Fruit fly (Drosophila melanogaster) whole organism, wandering third instar larva: Measurements from ENCODE around the gene Rab39.

Experiments used
- Abd-B ChIP-seq: fragments of >200 bp; optimal IDR thresholded peaks from 2 replicates; lab custom pipeline; 2017; ENCODE audit warnings: missing biosample characterization, missing genetic modification characterization
- CG32264 ChIP-seq: fragments of 200-800 bp; sonication (Bioruptor generic); optimal IDR thresholded peaks from 2 replicates; lab custom pipeline; 2016; ENCODE audit warnings: missing biosample characterization, missing genetic modification characterization
- CG9705 ChIP-seq: fragments of 200-800 bp; sonication (Bioruptor generic); optimal IDR thresholded peaks from 2 replicates; lab custom pipeline; 2018; ENCODE audit warnings: missing biosample characterization, mild to moderate bottlenecking, missing genetic modification characterization
- CrebA ChIP-seq: fragments of 200-800 bp; sonication (Bioruptor generic); optimal IDR thresholded peaks from 2 replicates; lab custom pipeline; 2016; ENCODE audit warnings: missing biosample characterization, mild to moderate bottlenecking, missing genetic modification characterization, borderline replicate concordance
- Dfd ChIP-seq: fragments of >200 bp; optimal IDR thresholded peaks from 2 replicates; lab custom pipeline; 2017; ENCODE audit warnings: missing biosample characterization, missing genetic modification characterization
- Dif ChIP-seq: fragments of 200-275, 200-300 bp; sonication (Bioruptor generic); optimal IDR thresholded peaks from 2 replicates; lab custom pipeline; 2018; ENCODE audit warnings: missing biosample characterization, missing genetic modification characterization; ENCODE audit not compliant: partially characterized antibody
- GATAd ChIP-seq: sonication (Bioruptor generic); optimal IDR thresholded peaks from 2 replicates; lab custom pipeline; 2016; ENCODE audit warnings: missing biosample characterization, missing genetic modification characterization
- HLH106 ChIP-seq: fragments of 200-800 bp; optimal IDR thresholded peaks from 3 replicates; lab custom pipeline; 2019; ENCODE audit warnings: missing biosample characterization, mild to moderate bottlenecking, missing genetic modification characterization, moderate library complexity
- Hr78 ChIP-seq: fragments of >200 bp; optimal IDR thresholded peaks from 2 replicates; lab custom pipeline; 2017; ENCODE audit warnings: missing biosample characterization, missing genetic modification characterization
- Hr83 ChIP-seq: fragments of 200-300 bp; sonication (Bioruptor generic); optimal IDR thresholded peaks from 2 replicates; lab custom pipeline; 2016; ENCODE audit warnings: missing biosample characterization, mild to moderate bottlenecking, missing genetic modification characterization, moderate library complexity; ENCODE audit not compliant: poor library complexity, severe bottlenecking
- Jra ChIP-seq: sonication (Bioruptor generic); optimal IDR thresholded peaks from 2 replicates; lab custom pipeline; 2016; ENCODE audit warnings: missing biosample characterization, missing genetic modification characterization
- Mio ChIP-seq: sonication (Bioruptor generic); optimal IDR thresholded peaks from 2 replicates; lab custom pipeline; 2016; ENCODE audit warnings: missing biosample characterization, missing genetic modification characterization
- Myc ChIP-seq: fragments of >200 bp; optimal IDR thresholded peaks from 2 replicates; lab custom pipeline; 2017
- N ChIP-seq: fragments of >200 bp; optimal IDR thresholded peaks from 2 replicates; lab custom pipeline; 2018; ENCODE audit warnings: missing biosample characterization, missing external identifiers, missing genetic modification characterization
- OdsH ChIP-seq: fragments of 200-800 bp; sonication (Bioruptor generic); optimal IDR thresholded peaks from 2 replicates; lab custom pipeline; 2016; ENCODE audit warnings: missing biosample characterization, mild to moderate bottlenecking, missing genetic modification characterization
- Rel ChIP-seq, 2 experiments: fragments of 200-800 bp; sonication (Bioruptor generic) in 1 of 2; optimal IDR thresholded peaks; 2 replicates in 1 of 2; 3 replicates in 1 of 2; lab custom pipeline; 2016 to 2019; ENCODE audit warnings: mild to moderate bottlenecking in 2 of 2, missing biosample characterization in 2 of 2, missing genetic modification characterization in 2 of 2, moderate library complexity in 1 of 2
- Sp1 ChIP-seq: fragments of 200-800 bp; sonication (Bioruptor generic); optimal IDR thresholded peaks from 3 replicates; lab custom pipeline; 2019; ENCODE audit warnings: missing biosample characterization, mild to moderate bottlenecking, missing genetic modification characterization, moderate library complexity
- br ChIP-seq: fragments of 200-800 bp; sonication (Bioruptor generic); optimal IDR thresholded peaks from 2 replicates; lab custom pipeline; 2016; ENCODE audit warnings: missing biosample characterization, missing genetic modification characterization
- brk ChIP-seq: fragments of 200-800 bp; sonication (Bioruptor generic); optimal IDR thresholded peaks from 2 replicates; lab custom pipeline; 2016; ENCODE audit warnings: missing biosample characterization, mild to moderate bottlenecking, missing genetic modification characterization
- dl ChIP-seq, 2 experiments: fragments of 175-275, 200-275 bp in 1 of 2; fragments of 200-275 bp in 1 of 2; sonication (Bioruptor generic); optimal IDR thresholded peaks; lab custom pipeline; 2018; ENCODE audit warnings: mild to moderate bottlenecking in 2 of 2, missing biosample characterization in 2 of 2, missing genetic modification characterization in 2 of 2, moderate library complexity in 2 of 2; ENCODE audit not compliant: partially characterized antibody in 2 of 2, insufficient read depth in 1 of 2
- dmrt93B ChIP-seq: fragments of 200-800 bp; sonication (Bioruptor generic); optimal IDR thresholded peaks from 2 replicates; lab custom pipeline; 2018; ENCODE audit warnings: missing biosample characterization, mild to moderate bottlenecking, missing genetic modification characterization
- dsf ChIP-seq: sonication (Bioruptor generic); optimal IDR thresholded peaks from 2 replicates; lab custom pipeline; 2016; ENCODE audit warnings: missing biosample characterization, missing genetic modification characterization, borderline replicate concordance
- ey ChIP-seq: fragments of 200-800 bp; sonication (Bioruptor generic); optimal IDR thresholded peaks from 2 replicates; lab custom pipeline; 2016; ENCODE audit warnings: missing biosample characterization, missing genetic modification characterization
- foxo ChIP-seq, 2 experiments: fragments of 200-800 bp; sonication (Bioruptor generic); optimal IDR thresholded peaks; 2 replicates in 1 of 2; 3 replicates in 1 of 2; lab custom pipeline; 2016 to 2017; ENCODE audit warnings: missing biosample characterization in 2 of 2, missing genetic modification characterization in 2 of 2
- fru ChIP-seq: fragments of 200-800 bp; sonication (Bioruptor generic); optimal IDR thresholded peaks from 3 replicates; lab custom pipeline; 2016; ENCODE audit warnings: missing biosample characterization, mild to moderate bottlenecking, missing genetic modification characterization
- h ChIP-seq: fragments of 200-800 bp; sonication (Bioruptor generic); optimal IDR thresholded peaks from 3 replicates; lab custom pipeline; 2016; ENCODE audit warnings: missing biosample characterization, mild to moderate bottlenecking, missing genetic modification characterization
- jim ChIP-seq: fragments of 175-275, 200-325 bp; sonication (Bioruptor generic); optimal IDR thresholded peaks from 2 replicates; lab custom pipeline; 2016; ENCODE audit warnings: missing biosample characterization, mild to moderate bottlenecking, missing genetic modification characterization
- lola ChIP-seq: fragments of >200 bp; optimal IDR thresholded peaks from 2 replicates; lab custom pipeline; 2017; ENCODE audit warnings: missing biosample characterization, missing genetic modification characterization
- pan ChIP-seq: fragments of >200 bp; optimal IDR thresholded peaks from 2 replicates; lab custom pipeline; 2017
- psq ChIP-seq: fragments of 200-800 bp; sonication (Bioruptor generic); optimal IDR thresholded peaks from 3 replicates; lab custom pipeline; 2017; ENCODE audit warnings: missing biosample characterization, mild to moderate bottlenecking, missing genetic modification characterization, moderate library complexity
- rgr ChIP-seq: fragments of 200-800 bp; sonication (Bioruptor generic); optimal IDR thresholded peaks from 3 replicates; lab custom pipeline; 2016; ENCODE audit warnings: missing biosample characterization, mild to moderate bottlenecking, missing genetic modification characterization
- sage ChIP-seq: fragments of 200-800 bp; sonication (Bioruptor generic); optimal IDR thresholded peaks from 2 replicates; lab custom pipeline; 2016; ENCODE audit warnings: missing biosample characterization, mild to moderate bottlenecking, missing genetic modification characterization
- sv ChIP-seq: fragments of 200-800 bp; sonication (Bioruptor generic); optimal IDR thresholded peaks from 3 replicates; lab custom pipeline; 2016; ENCODE audit warnings: missing biosample characterization, missing genetic modification characterization
- tai ChIP-seq: sonication (Bioruptor generic); optimal IDR thresholded peaks from 2 replicates; lab custom pipeline; 2016; ENCODE audit warnings: missing biosample characterization, missing genetic modification characterization
- woc ChIP-seq: sonication (Bioruptor generic); optimal IDR thresholded peaks from 2 replicates; lab custom pipeline; 2016; ENCODE audit warnings: missing biosample characterization, mild to moderate bottlenecking, missing genetic modification characterization

Gene Rab39

dm6 chrX:7709708-7710438 lies 24.9 kb upstream of the Rab39 start:
- TF ChIP-seq psq (peak; percentile 50), dl (GFP tag; optimal IDR thresholded peaks at IDR 0.05; lab: Kevin White, UChicago; ENCODE audit: insufficient read depth in 1 of 2, partially characterized antibody in 2 of 2) (peak; percentile 44 to 64), Dif (peak; percentile 64), dmrt93B (GFP tag; lab: Kevin White, UChicago) (no peak), jim (GFP tag; lab: Kevin White, UChicago) (no peak), Abd-B (GFP tag; lab: Kevin White, UChicago) (no peak), dsf (no peak)

- no peak for TF ChIP-seq rgr (GFP tag; lab: Kevin White, UChicago)
- TF ChIP-seq dsf = no peak
- no peak for TF ChIP-seq sage (GFP tag; lab: Kevin White, UChicago)
- no peak for TF ChIP-seq Dfd
- no peak for TF ChIP-seq sv (GFP tag; lab: Kevin White, UChicago)
- TF ChIP-seq HLH106 (tag; lab: Kevin White, UChicago) = peak; percentile 11
- TF ChIP-seq h (GFP tag; lab: Kevin White, UChicago) = peak; percentile 40
- TF ChIP-seq tai (GFP tag; lab: Kevin White, UChicago) = peak; percentile 36
- no peak for TF ChIP-seq brk
- TF ChIP-seq fru (GFP tag; lab: Kevin White, UChicago) = no peak
- no peak for TF ChIP-seq dmrt93B (GFP tag; lab: Kevin White, UChicago)
- no peak for TF ChIP-seq psq
- no peak for TF ChIP-seq Dif
- no peak for TF ChIP-seq Rel (GFP tag; optimal IDR thresholded peaks at IDR 0.05; lab: Kevin White, UChicago)
- TF ChIP-seq Rel (tag; optimal IDR thresholded peaks at IDR 0.05; lab: Kevin White, UChicago) = no peak
- no peak for TF ChIP-seq CrebA (GFP tag; lab: Kevin White, UChicago)
- no peak for TF ChIP-seq CG32264
- no peak for TF ChIP-seq Hr78 (GFP tag; lab: Kevin White, UChicago)
- peak; percentile 77 for TF ChIP-seq Sp1 (GFP tag; lab: Kevin White, UChicago)
- no peak for TF ChIP-seq ey
- no peak for TF ChIP-seq Mio (GFP tag; lab: Kevin White, UChicago)
- no peak for TF ChIP-seq Hr83 (GFP tag; lab: Kevin White, UChicago)
- TF ChIP-seq Myc = no peak
- no peak for TF ChIP-seq Abd-B (GFP tag; lab: Kevin White, UChicago)
- no peak for TF ChIP-seq pan (lab: Kevin White, UChicago)
- peak in 1 of 2 experiments; percentile 45 for TF ChIP-seq foxo (GFP tag; optimal IDR thresholded peaks at IDR 0.05; lab: Kevin White, UChicago)
- peak; percentile 63 for TF ChIP-seq GATAd (GFP tag; lab: Kevin White, UChicago)
- TF ChIP-seq CG9705 = no peak
- no peak for TF ChIP-seq N (GFP tag; lab: Kevin White, UChicago)
- TF ChIP-seq woc (GFP tag; lab: Kevin White, UChicago) = no peak
- no peak for TF ChIP-seq OdsH (GFP tag; lab: Kevin White, UChicago)
- TF ChIP-seq Jra (GFP tag; lab: Kevin White, UChicago) = no peak
- TF ChIP-seq dl (GFP tag; optimal IDR thresholded peaks at IDR 0.05; lab: Kevin White, UChicago; ENCODE audit: insufficient read depth in 1 of 2, partially characterized antibody in 2 of 2) = no peak
- no peak for TF ChIP-seq br
- TF ChIP-seq lola = no peak
Observed at dm6 chrX:7710439-7711154, 24.1 kb upstream of the Rab39 start.

- TF ChIP-seq pan (lab: Kevin White, UChicago) = no peak
- no peak for TF ChIP-seq sv (GFP tag; lab: Kevin White, UChicago)
- peak in 1 of 2 experiments; percentile 5 for TF ChIP-seq foxo (GFP tag; optimal IDR thresholded peaks at IDR 0.05; lab: Kevin White, UChicago)
Observed at dm6 chrX:7715433-7715832, 19.3 kb upstream of the Rab39 start.
